Fruit fly (Drosophila melanogaster) whole organism, pupa: ENCODE results near the gene Pif1A.

Experiments used
- CG12605 ChIP-seq: fragments of 200-800 bp; sonication (Bioruptor generic); IDR thresholded peaks from 2 replicates; pipeline ENCODE4 v1.3.6; 2022; ENCODE audit warnings: missing biosample characterization, missing genetic modification characterization
- CG14655 ChIP-seq: fragments of 200-800 bp; sonication (Bioruptor generic); optimal IDR thresholded peaks from 3 replicates; lab custom pipeline; 2017; ENCODE audit warnings: mild to moderate bottlenecking, missing biosample characterization, missing genetic modification reagents, missing genetic modification characterization
- CG32121 ChIP-seq: fragments of 200-800 bp; sonication (Bioruptor generic); IDR thresholded peaks from 2 replicates; pipeline ENCODE4 v1.3.6; 2022; ENCODE audit warnings: missing biosample characterization, missing genetic modification characterization
- CG34367 ChIP-seq: fragments of 200-800 bp; sonication (Bioruptor generic); optimal IDR thresholded peaks from 2 replicates; lab custom pipeline; 2018; ENCODE audit warnings: missing biosample characterization, mild to moderate bottlenecking, missing genetic modification characterization
- CG4496 ChIP-seq: fragments of 200-800 bp; sonication (Bioruptor generic); IDR thresholded peaks from 3 replicates; pipeline ENCODE4 v1.3.6; 2022; ENCODE audit warnings: missing biosample characterization, missing genetic modification characterization
- CG8301 ChIP-seq: fragments of 200-800 bp; sonication (Bioruptor generic); optimal IDR thresholded peaks from 2 replicates; lab custom pipeline; 2018; ENCODE audit warnings: missing biosample characterization, mild to moderate bottlenecking, missing genetic modification characterization
- CG9948 ChIP-seq: fragments of 200-800 bp; sonication (Bioruptor generic); optimal IDR thresholded peaks from 2 replicates; lab custom pipeline; 2018; ENCODE audit warnings: missing biosample characterization, mild to moderate bottlenecking, missing genetic modification characterization, moderate library complexity
- EcR ChIP-seq: fragments of 200-800 bp; sonication (Bioruptor generic); optimal IDR thresholded peaks from 3 replicates; lab custom pipeline; 2019; ENCODE audit warnings: missing biosample characterization, missing genetic modification characterization, mild to moderate bottlenecking, moderate library complexity, missing genetic modification reagents
- Pif1A ChIP-seq: fragments of 200-800 bp; sonication (Bioruptor generic); optimal IDR thresholded peaks from 3 replicates; lab custom pipeline; 2016; ENCODE audit warnings: missing biosample characterization, missing genetic modification characterization
- Pif1B ChIP-seq: fragments of 200-800 bp; sonication (Bioruptor generic); optimal IDR thresholded peaks from 3 replicates; lab custom pipeline; 2016; ENCODE audit warnings: missing biosample characterization, missing genetic modification characterization
- Snoo ChIP-seq: fragments of 200-800 bp; sonication (Bioruptor generic); optimal IDR thresholded peaks from 3 replicates; lab custom pipeline; 2017; ENCODE audit warnings: missing biosample characterization, mild to moderate bottlenecking, missing genetic modification characterization, inconsistent platforms
- gl ChIP-seq: fragments of 200-800 bp; sonication (Bioruptor generic); optimal IDR thresholded peaks from 2 replicates; lab custom pipeline; 2018; ENCODE audit warnings: missing biosample characterization, mild to moderate bottlenecking, missing genetic modification characterization
- rn ChIP-seq: fragments of 200-800 bp; sonication (Bioruptor generic); IDR thresholded peaks from 2 replicates; pipeline ENCODE4 v1.3.6; 2022; ENCODE audit warnings: missing biosample characterization, missing genetic modification characterization

dm6 chr3R:8798332-8798731 is 2.6 kb downstream of the Pif1A start:
- TF ChIP-seq CG14655 (no peak), EcR (GFP tag; lab: Kevin White, UChicago) (no peak), CG9948 (tag; lab: Kevin White, UChicago) (no peak), Snoo (no peak), Pif1B (GFP tag; lab: Kevin White, UChicago) (no peak), CG8301 (no peak), CG12605 (GFP tag; lab: Robert Waterston, UW) (no peak), CG4496 (no peak), CG32121 (GFP tag; lab: Robert Waterston, UW) (no peak), CG34367 (no peak), gl (no peak), Pif1A (GFP tag; lab: Kevin White, UChicago) (no peak), rn (GFP tag; lab: Robert Waterston, UW) (no peak)
